Worm (Caenorhabditis elegans) whole organism, L2 larva: ENCODE results near the gene ttr-16.

ENCODE experiments used
- C34F6.9 ChIP-seq: fragments of 150-350 bp; optimal IDR thresholded peaks from 2 replicates; lab custom pipeline; 2014; ENCODE audit warnings: missing biosample characterization, missing genetic modification characterization
- F13H6.1 ChIP-seq: sonication (generic microtip); optimal IDR thresholded peaks from 2 replicates; lab custom pipeline; 2016; ENCODE audit warnings: missing genetic modification characterization, missing compliant biosample characterization
- R02D3.7 ChIP-seq: fragments of 150-350 bp; optimal IDR thresholded peaks from 2 replicates; lab custom pipeline; 2014; ENCODE audit warnings: missing biosample characterization, missing genetic modification characterization
- Y55F3AM.14 ChIP-seq: fragments of 200-800 bp; sonication (Bioruptor generic); optimal IDR thresholded peaks from 2 replicates; lab custom pipeline; 2018; ENCODE audit warnings: mild to moderate bottlenecking, missing genetic modification characterization, missing compliant biosample characterization
- aly-2 ChIP-seq: fragments of 150-350 bp; optimal IDR thresholded peaks from 2 replicates; lab custom pipeline; 2014; ENCODE audit warnings: missing biosample characterization, missing genetic modification characterization
- blmp-1 ChIP-seq: sonication (generic microtip); optimal IDR thresholded peaks from 2 replicates; lab custom pipeline; 2017; ENCODE audit warnings: missing genetic modification characterization, mild to moderate bottlenecking, missing compliant biosample characterization, antibody characterized with exemption, moderate library complexity; ENCODE audit not compliant: insufficient read depth
- ceh-82 ChIP-seq: fragments of 150-350 bp; optimal IDR thresholded peaks from 2 replicates; lab custom pipeline; 2014; ENCODE audit warnings: missing biosample characterization, missing genetic modification characterization
- crh-2 ChIP-seq: sonication (generic microtip); optimal IDR thresholded peaks from 2 replicates; lab custom pipeline; 2017; ENCODE audit warnings: missing biosample characterization, missing genetic modification characterization
- dmd-4 ChIP-seq: sonication (generic microtip); optimal IDR thresholded peaks from 2 replicates; lab custom pipeline; 2017; ENCODE audit warnings: missing biosample characterization, missing genetic modification characterization
- egl-27 ChIP-seq: sonication (generic microtip); optimal IDR thresholded peaks from 3 replicates; lab custom pipeline; 2017; ENCODE audit warnings: missing biosample characterization, missing genetic modification reagents, missing genetic modification characterization
- elt-3 ChIP-seq: sonication (generic microtip); optimal IDR thresholded peaks from 2 replicates; lab custom pipeline; 2017; ENCODE audit warnings: missing biosample characterization, missing genetic modification characterization
- fos-1 ChIP-seq: fragments of 150-350 bp; optimal IDR thresholded peaks from 2 replicates; lab custom pipeline; 2014; ENCODE audit warnings: missing biosample characterization, missing genetic modification characterization
- gmeb-1 ChIP-seq: fragments of 150-350 bp; optimal IDR thresholded peaks from 2 replicates; lab custom pipeline; 2014; ENCODE audit warnings: missing biosample characterization, missing genetic modification characterization
- lin-11 ChIP-seq: fragments of 150-350 bp; sonication (generic microtip); optimal IDR thresholded peaks from 2 replicates; lab custom pipeline; 2014; ENCODE audit warnings: missing biosample characterization, missing genetic modification characterization, inconsistent platforms, mixed read lengths
- lin-13 ChIP-seq: fragments of 150-350 bp; optimal IDR thresholded peaks from 2 replicates; lab custom pipeline; 2014; ENCODE audit warnings: missing biosample characterization, missing genetic modification reagents, missing genetic modification characterization
- lsy-2 ChIP-seq, 2 experiments: fragments of 150-350 bp in 1 of 2; sonication (generic microtip) in 1 of 2; optimal IDR thresholded peaks; 2 replicates each; lab custom pipeline; 2014 to 2017; ENCODE audit warnings: missing biosample characterization in 2 of 2, missing genetic modification characterization in 2 of 2
- nhr-10 ChIP-seq: sonication (generic microtip); optimal IDR thresholded peaks from 2 replicates; lab custom pipeline; 2017; ENCODE audit warnings: missing biosample characterization, missing genetic modification characterization
- nhr-11 ChIP-seq: fragments of 150-350 bp; optimal IDR thresholded peaks from 2 replicates; lab custom pipeline; 2014; ENCODE audit warnings: missing biosample characterization, missing genetic modification characterization
- nhr-12 ChIP-seq: fragments of 150-350 bp; optimal IDR thresholded peaks from 2 replicates; lab custom pipeline; 2014; ENCODE audit warnings: missing biosample characterization, missing genetic modification characterization
- nhr-129 ChIP-seq: fragments of 150-350 bp; optimal IDR thresholded peaks from 2 replicates; lab custom pipeline; 2014; ENCODE audit warnings: missing biosample characterization, missing genetic modification characterization
- nhr-21 ChIP-seq: fragments of 150-350 bp; optimal IDR thresholded peaks from 2 replicates; lab custom pipeline; 2014; ENCODE audit warnings: missing biosample characterization, missing genetic modification characterization
- nhr-237 ChIP-seq: fragments of 150-350 bp; optimal IDR thresholded peaks from 2 replicates; lab custom pipeline; 2014; ENCODE audit warnings: missing biosample characterization, missing genetic modification characterization
- nhr-6 ChIP-seq: fragments of 150-350 bp; optimal IDR thresholded peaks from 2 replicates; lab custom pipeline; 2014; ENCODE audit warnings: missing biosample characterization, missing genetic modification characterization
- nhr-77 ChIP-seq: fragments of 150-350 bp; optimal IDR thresholded peaks from 2 replicates; lab custom pipeline; 2014; ENCODE audit warnings: missing biosample characterization, missing genetic modification characterization
- peb-1 ChIP-seq: fragments of 150-350 bp; optimal IDR thresholded peaks from 2 replicates; lab custom pipeline; 2014; ENCODE audit warnings: missing biosample characterization, missing genetic modification characterization
- sem-4 ChIP-seq: fragments of 150-350 bp; optimal IDR thresholded peaks from 2 replicates; lab custom pipeline; 2014; ENCODE audit warnings: missing biosample characterization, missing genetic modification reagents, missing genetic modification characterization
- sma-3 ChIP-seq: sonication (generic microtip); optimal IDR thresholded peaks from 2 replicates; lab custom pipeline; 2016; ENCODE audit warnings: missing genetic modification reagents, missing genetic modification characterization, missing compliant biosample characterization
- sma-9 ChIP-seq, 2 experiments: fragments of 150-350 bp in 1 of 2; sonication (generic microtip) in 1 of 2; optimal IDR thresholded peaks; 2 replicates each; lab custom pipeline; 2014 to 2016; ENCODE audit warnings: missing genetic modification characterization in 2 of 2, mild to moderate bottlenecking in 1 of 2, missing biosample characterization in 1 of 2, missing compliant biosample characterization in 1 of 2, missing genetic modification reagents in 1 of 2, moderate library complexity in 1 of 2
- snpc-4 ChIP-seq: fragments of 150-350 bp; optimal IDR thresholded peaks from 2 replicates; lab custom pipeline; 2014; ENCODE audit warnings: missing biosample characterization, missing genetic modification characterization
- unc-39 ChIP-seq: fragments of 150-350 bp; optimal IDR thresholded peaks from 2 replicates; lab custom pipeline; 2014; ENCODE audit warnings: missing biosample characterization, missing genetic modification characterization
- unc-55 ChIP-seq: fragments of 150-350 bp; sonication (generic microtip); optimal IDR thresholded peaks from 3 replicates; lab custom pipeline; 2014; ENCODE audit warnings: missing biosample characterization, missing genetic modification reagents, missing genetic modification characterization
- unc-62 ChIP-seq: fragments of 150-350 bp; optimal IDR thresholded peaks from 2 replicates; lab custom pipeline; 2014; ENCODE audit warnings: missing biosample characterization, missing genetic modification reagents, missing genetic modification characterization
- zag-1 ChIP-seq: fragments of 150-350 bp; optimal IDR thresholded peaks from 2 replicates; lab custom pipeline; 2014; ENCODE audit warnings: missing biosample characterization, missing genetic modification characterization
- ztf-1 ChIP-seq: fragments of 200-800 bp; sonication (Bioruptor generic); conservative IDR thresholded peaks from 2 replicates; pipeline ENCODE4 v1.3.6; 2022; ENCODE audit warnings: missing genetic modification characterization, missing compliant biosample characterization
- ztf-4 ChIP-seq: fragments of 150-350 bp; optimal IDR thresholded peaks from 2 replicates; lab custom pipeline; 2014; ENCODE audit warnings: missing biosample characterization, missing genetic modification characterization

Gene ttr-16

ce11 chrIV:11101383-11101782, 37.4 kb upstream of the ttr-16 start, which contains the start of gene srlf-18:
Gene srlf-18, minus strand, starts transcription at chrIV:11101483.
- no peak for TF ChIP-seq egl-27 (tag; lab: Kevin White, UChicago)
- TF ChIP-seq nhr-10 (tag; lab: Kevin White, UChicago): no peak
- no peak for TF ChIP-seq C34F6.9 (tag; lab: Kevin White, UChicago)
- no peak for TF ChIP-seq sma-3
- TF ChIP-seq nhr-77 (tag; lab: Kevin White, UChicago): no peak
- TF ChIP-seq ztf-1 (GFP tag; lab: Robert Waterston, UW): no peak
- no peak for TF ChIP-seq sem-4 (tag; lab: Kevin White, UChicago)
- no peak for TF ChIP-seq nhr-6
- no peak for TF ChIP-seq F13H6.1 (tag; lab: Kevin White, UChicago)
- TF ChIP-seq sma-9 (GFP tag; optimal IDR thresholded peaks at IDR 0.05; lab: Kevin White, UChicago): no peak
- TF ChIP-seq sma-9 (tag; optimal IDR thresholded peaks at IDR 0.05; lab: Kevin White, UChicago): no peak
- TF ChIP-seq lin-13 (GFP tag; lab: Kevin White, UChicago): no peak
- TF ChIP-seq fos-1: no peak
- TF ChIP-seq elt-3 (tag; lab: Kevin White, UChicago): no peak
- TF ChIP-seq crh-2 (tag; lab: Kevin White, UChicago): no peak
- no peak for TF ChIP-seq gmeb-1 (tag; lab: Kevin White, UChicago)
- no peak for TF ChIP-seq aly-2 (tag; lab: Kevin White, UChicago)
- no peak for TF ChIP-seq unc-39 (tag; lab: Kevin White, UChicago)
- no peak for TF ChIP-seq snpc-4

ce11 chrIV:11100271-11100670, 36.3 kb upstream of the ttr-16 start, which contains the start of gene str-3:
Gene str-3, minus strand, starts transcription at chrIV:11100371.
- TF ChIP-seq blmp-1 (tag; lab: Kevin White, UChicago): no peak
- no peak for TF ChIP-seq peb-1 (tag; lab: Kevin White, UChicago)
- no peak for TF ChIP-seq gmeb-1 (tag; lab: Kevin White, UChicago)
- no peak for TF ChIP-seq fos-1
- no peak for TF ChIP-seq ztf-4
- TF ChIP-seq unc-62 (GFP tag; lab: Kevin White, UChicago): no peak
- TF ChIP-seq, all 48 proteins: peak for 0

ce11 chrIV:11097795-11098194, 33.9 kb upstream of the ttr-16 start, which contains the start of gene M7.12:
Gene M7.12, minus strand, starts transcription at chrIV:11097982.
- no peak for TF ChIP-seq lin-11 (tag; lab: Kevin White, UChicago)
- no peak for TF ChIP-seq elt-3 (tag; lab: Kevin White, UChicago)
- TF ChIP-seq ztf-4: no peak
- TF ChIP-seq lsy-2 (tag; optimal IDR thresholded peaks at IDR 0.05; lab: Kevin White, UChicago): peak in 1 of 2 experiments; percentile 23
- peak; percentile 10 for TF ChIP-seq zag-1 (tag; lab: Kevin White, UChicago)
- TF ChIP-seq sma-9 (GFP tag; optimal IDR thresholded peaks at IDR 0.05; lab: Kevin White, UChicago): peak; percentile 28
- TF ChIP-seq sma-9 (tag; optimal IDR thresholded peaks at IDR 0.05; lab: Kevin White, UChicago): no peak
- TF ChIP-seq fos-1: no peak
- TF ChIP-seq nhr-129: peak; percentile 17
- TF ChIP-seq nhr-77 (tag; lab: Kevin White, UChicago): no peak
- TF ChIP-seq lin-13 (GFP tag; lab: Kevin White, UChicago): no peak
- TF ChIP-seq ztf-1 (GFP tag; lab: Robert Waterston, UW): no peak
- TF ChIP-seq, all 48 proteins: peak for 4

ce11 chrIV:11094974-11095373, 31.0 kb upstream of the ttr-16 start, which contains the start of gene M7.8:
Gene M7.8, minus strand, starts transcription at chrIV:11095085.
- TF ChIP-seq lsy-2 (tag; optimal IDR thresholded peaks at IDR 0.05; lab: Kevin White, UChicago) (peak in 1 of 2 experiments; percentile 35), nhr-6 (no peak), crh-2 (tag; lab: Kevin White, UChicago) (peak; percentile 30), Y55F3AM.14 (GFP tag; lab: Kevin White, UChicago) (no peak), ztf-1 (GFP tag; lab: Robert Waterston, UW) (no peak), gmeb-1 (tag; lab: Kevin White, UChicago) (no peak), R02D3.7 (tag; lab: Kevin White, UChicago) (no peak), nhr-12 (no peak), sma-3 (no peak), nhr-11 (tag; lab: Kevin White, UChicago) (no peak), unc-62 (GFP tag; lab: Kevin White, UChicago) (no peak), nhr-129 (no peak), C34F6.9 (tag; lab: Kevin White, UChicago) (peak; percentile 44), elt-3 (tag; lab: Kevin White, UChicago) (no peak), zag-1 (tag; lab: Kevin White, UChicago) (peak; percentile 92), nhr-21 (tag; lab: Kevin White, UChicago) (no peak), unc-55 (peak; percentile 31), nhr-237 (tag; lab: Kevin White, UChicago) (no peak), ceh-82 (tag; lab: Kevin White, UChicago) (no peak), dmd-4 (no peak), aly-2 (tag; lab: Kevin White, UChicago) (no peak)
